Fruit fly (Drosophila melanogaster): ENCODE results near the gene Tspo.

DNA sequence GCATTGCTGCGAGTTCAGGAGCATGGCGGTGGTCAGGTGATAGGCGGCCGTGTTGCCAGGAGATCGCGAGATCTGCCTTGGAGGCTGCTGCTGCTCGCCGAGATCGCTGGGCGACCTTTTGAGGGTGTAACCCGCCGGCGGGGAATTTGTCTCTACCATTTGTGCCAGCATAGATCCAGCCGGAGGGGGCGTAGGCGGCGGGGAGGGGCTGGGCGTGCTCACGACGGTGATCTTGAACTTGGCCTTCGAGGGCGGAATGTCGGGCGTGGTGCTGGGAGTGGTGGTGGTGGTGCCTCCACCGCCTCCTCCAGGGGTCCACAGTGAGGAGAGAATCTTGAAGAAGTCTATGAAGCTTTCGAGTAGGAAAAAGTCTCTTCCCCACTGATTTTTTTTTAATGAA is 34.6 kb downstream of the Tspo start:
- TF ChIP-seq EcR (GFP tag; optimal IDR thresholded peaks at IDR 0.05) (no peak), pan (optimal IDR thresholded peaks at IDR 0.05) (no peak), usp (GFP tag; optimal IDR thresholded peaks at IDR 0.05) (no peak), CG8478 (optimal IDR thresholded peaks at IDR 0.05) (no peak), Dll (optimal IDR thresholded peaks at IDR 0.05) (no peak), psq (optimal IDR thresholded peaks at IDR 0.05) (no peak)

Data from whole organism.